Worm (Caenorhabditis elegans): ENCODE measurements around the gene iff-1.

Gene iff-1

ce11 chrIII:9698635-9699396 lies 48.2 kb downstream of the iff-1 start:
- TF ChIP-seq ceh-13 (GFP tag; optimal IDR thresholded peaks at IDR 0.05) (no peak), ama-1 (optimal IDR thresholded peaks at IDR 0.05) (no peak), hmbx-1 (tag; optimal IDR thresholded peaks at IDR 0.05) (no peak), flt-1 (GFP tag; IDR thresholded peaks at IDR 0.05) (no peak), tra-4 (tag; optimal IDR thresholded peaks at IDR 0.05) (no peak), ets-7 (tag; optimal IDR thresholded peaks at IDR 0.05) (no peak), scrt-1 (GFP tag; IDR thresholded peaks at IDR 0.05) (no peak), F13C5.2 (tag; optimal IDR thresholded peaks at IDR 0.05) (no peak), tbx-37 (GFP tag; conservative IDR thresholded peaks at IDR 0.05) (no peak), tbx-11 (GFP tag; IDR thresholded peaks at IDR 0.05) (no peak), hnd-1 (tag; optimal IDR thresholded peaks at IDR 0.05) (no peak), sea-1 (GFP tag; conservative IDR thresholded peaks at IDR 0.05) (no peak), aly-1 (tag; optimal IDR thresholded peaks at IDR 0.05) (no peak), pes-1 (GFP tag; IDR thresholded peaks at IDR 0.05) (no peak)

DNA sequence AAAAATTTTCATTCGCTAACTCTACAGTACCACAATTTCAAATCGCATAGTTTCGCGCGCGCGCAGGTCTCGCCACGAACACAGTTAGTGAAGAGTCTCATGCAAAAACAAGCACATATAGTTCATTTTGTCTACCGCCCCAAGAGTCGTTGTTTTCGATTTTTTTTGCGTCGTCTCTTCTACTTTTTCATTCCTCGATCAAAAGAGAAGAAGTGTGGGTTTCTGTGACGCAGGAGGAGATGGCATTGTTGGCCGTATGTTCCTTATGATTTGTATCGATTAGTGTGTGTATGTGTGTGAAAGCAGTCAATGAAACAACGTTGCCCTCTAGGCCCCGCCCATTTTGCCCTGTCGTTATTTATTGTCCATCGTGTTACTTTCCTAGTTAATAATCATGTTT lies 49.1 kb downstream of the iff-1 start:
- TF ChIP-seq F13C5.2 (tag; optimal IDR thresholded peaks at IDR 0.05) (no peak), tra-4 (tag; optimal IDR thresholded peaks at IDR 0.05) (no peak), flt-1 (GFP tag; IDR thresholded peaks at IDR 0.05) (no peak), ceh-13 (GFP tag; optimal IDR thresholded peaks at IDR 0.05) (no peak), tbx-11 (GFP tag; IDR thresholded peaks at IDR 0.05) (no peak), sea-1 (GFP tag; conservative IDR thresholded peaks at IDR 0.05) (no peak), ceh-36 (tag; optimal IDR thresholded peaks at IDR 0.05) (no peak), hnd-1 (tag; optimal IDR thresholded peaks at IDR 0.05) (no peak), ets-7 (tag; optimal IDR thresholded peaks at IDR 0.05) (no peak), pes-1 (GFP tag; IDR thresholded peaks at IDR 0.05) (no peak), aly-1 (tag; optimal IDR thresholded peaks at IDR 0.05) (no peak)

ce11 chrIII:9697323-9697722 lies 49.7 kb downstream of the iff-1 start:
- TF ChIP-seq hnd-1 (tag; optimal IDR thresholded peaks at IDR 0.05) (no peak), tbx-37 (GFP tag; conservative IDR thresholded peaks at IDR 0.05) (no peak), ceh-13 (GFP tag; optimal IDR thresholded peaks at IDR 0.05) (no peak), hmg-4 (GFP tag; optimal IDR thresholded peaks at IDR 0.05) (peak; percentile 60), ets-7 (tag; optimal IDR thresholded peaks at IDR 0.05) (no peak)

- no peak for TF ChIP-seq hnd-1 (tag; optimal IDR thresholded peaks at IDR 0.05)
- no peak for TF ChIP-seq tra-4 (tag; optimal IDR thresholded peaks at IDR 0.05)
- no peak for TF ChIP-seq flt-1 (GFP tag; IDR thresholded peaks at IDR 0.05)
- TF ChIP-seq ets-7 (tag; optimal IDR thresholded peaks at IDR 0.05): no peak
- no peak for TF ChIP-seq sea-1 (GFP tag; conservative IDR thresholded peaks at IDR 0.05)
Observed at ce11 chrIII:9696417-9696816, 50.6 kb downstream of the iff-1 start, which contains the start of gene bud-31. Gene bud-31 (minus strand): TSS chrIII:9696517.

Measured in whole organism, early embryonic.